Worm (Caenorhabditis elegans) whole organism, late embryonic: ENCODE data around the gene F25E2.2.

ENCODE experiments used
- C38D4.7 ChIP-seq: fragments of 200-800 bp; sonication (Bioruptor generic); optimal IDR thresholded peaks from 2 replicates; lab custom pipeline; 2018; ENCODE audit warnings: mild to moderate bottlenecking, missing genetic modification characterization, moderate library complexity, missing compliant biosample characterization
- K02D7.2 ChIP-seq: sonication (generic microtip); optimal IDR thresholded peaks from 2 replicates; lab custom pipeline; 2017; ENCODE audit warnings: mild to moderate bottlenecking, missing genetic modification characterization, missing compliant biosample characterization
- T23F11.4 ChIP-seq: fragments of 200-800 bp; sonication (Bioruptor generic); optimal IDR thresholded peaks from 2 replicates; lab custom pipeline; 2018; ENCODE audit warnings: mild to moderate bottlenecking, missing genetic modification characterization, missing compliant biosample characterization
- ahr-1 ChIP-seq: sonication (generic microtip); optimal IDR thresholded peaks from 2 replicates; lab custom pipeline; 2016; ENCODE audit warnings: missing genetic modification characterization, missing compliant biosample characterization
- ama-1 ChIP-seq: fragments of 150-350 bp; optimal IDR thresholded peaks from 2 replicates; lab custom pipeline; 2014
- ceh-19 ChIP-seq: fragments of 200-800 bp; sonication (Bioruptor generic); optimal IDR thresholded peaks from 2 replicates; lab custom pipeline; 2018; ENCODE audit warnings: mild to moderate bottlenecking, missing genetic modification characterization, missing compliant biosample characterization
- ceh-30 ChIP-seq: fragments of 150-350 bp; optimal IDR thresholded peaks from 2 replicates; lab custom pipeline; 2014; ENCODE audit warnings: missing biosample characterization, missing genetic modification characterization
- ceh-31 ChIP-seq: sonication (generic microtip); optimal IDR thresholded peaks from 2 replicates; lab custom pipeline; 2016; ENCODE audit warnings: missing genetic modification characterization, missing compliant biosample characterization
- ceh-45 ChIP-seq: fragments of 200-800 bp; sonication (Bioruptor generic); IDR thresholded peaks from 2 replicates; pipeline ENCODE4 v1.3.6; 2022; ENCODE audit warnings: missing genetic modification reagents, missing genetic modification characterization, missing compliant biosample characterization
- ceh-48 ChIP-seq: sonication (generic microtip); optimal IDR thresholded peaks from 2 replicates; lab custom pipeline; 2016; ENCODE audit warnings: missing genetic modification characterization, inconsistent platforms, missing compliant biosample characterization
- dmd-4 ChIP-seq: sonication (generic microtip); optimal IDR thresholded peaks from 2 replicates; lab custom pipeline; 2016; ENCODE audit warnings: borderline replicate concordance, missing genetic modification characterization, missing compliant biosample characterization
- dve-1 ChIP-seq: sonication (generic microtip); optimal IDR thresholded peaks from 2 replicates; lab custom pipeline; 2017; ENCODE audit warnings: antibody characterized with exemption, mild to moderate bottlenecking, missing genetic modification characterization, missing compliant biosample characterization
- elt-4 ChIP-seq: sonication (generic microtip); optimal IDR thresholded peaks from 2 replicates; lab custom pipeline; 2016; ENCODE audit warnings: missing genetic modification characterization, missing compliant biosample characterization
- ets-4 ChIP-seq: sonication (generic microtip); optimal IDR thresholded peaks from 2 replicates; lab custom pipeline; 2016; ENCODE audit warnings: missing genetic modification characterization, missing compliant biosample characterization
- fax-1 ChIP-seq: sonication (generic microtip); optimal IDR thresholded peaks from 2 replicates; lab custom pipeline; 2016; ENCODE audit warnings: missing genotype, missing genetic modification characterization, missing compliant biosample characterization
- fkh-10 ChIP-seq: fragments of 150-350 bp; optimal IDR thresholded peaks from 2 replicates; lab custom pipeline; 2014; ENCODE audit warnings: missing biosample characterization, missing genetic modification reagents, missing genetic modification characterization
- hlh-13 ChIP-seq: fragments of 200-800 bp; sonication (Bioruptor generic); optimal IDR thresholded peaks from 2 replicates; lab custom pipeline; 2018; ENCODE audit warnings: mild to moderate bottlenecking, missing genetic modification characterization, missing compliant biosample characterization
- hlh-15 ChIP-seq: sonication (generic microtip); optimal IDR thresholded peaks from 2 replicates; lab custom pipeline; 2016; ENCODE audit warnings: missing genetic modification characterization, missing compliant biosample characterization
- hlh-30 ChIP-seq: sonication (generic microtip); optimal IDR thresholded peaks from 2 replicates; lab custom pipeline; 2017; ENCODE audit warnings: antibody characterized with exemption, missing genetic modification characterization, missing compliant biosample characterization; ENCODE audit not compliant: insufficient read depth
- hlh-6 ChIP-seq: sonication (generic microtip); optimal IDR thresholded peaks from 2 replicates; lab custom pipeline; 2016; ENCODE audit warnings: missing genotype, missing genetic modification characterization, missing compliant biosample characterization
- hlh-8 ChIP-seq: sonication (generic microtip); optimal IDR thresholded peaks from 2 replicates; lab custom pipeline; 2016; ENCODE audit warnings: missing genotype, missing genetic modification characterization, missing compliant biosample characterization
- lim-6 ChIP-seq: sonication (generic microtip); optimal IDR thresholded peaks from 2 replicates; lab custom pipeline; 2016; ENCODE audit warnings: missing genetic modification characterization, missing compliant biosample characterization
- nfya-1 ChIP-seq: sonication (generic microtip); optimal IDR thresholded peaks from 2 replicates; lab custom pipeline; 2017; ENCODE audit warnings: missing genetic modification characterization, mild to moderate bottlenecking, missing compliant biosample characterization, antibody characterized with exemption, moderate library complexity
- nhr-11 ChIP-seq: fragments of 150-350 bp; optimal IDR thresholded peaks from 2 replicates; lab custom pipeline; 2014; ENCODE audit warnings: missing biosample characterization, missing genetic modification characterization
- nhr-232 ChIP-seq: sonication (generic microtip); optimal IDR thresholded peaks from 2 replicates; lab custom pipeline; 2016; ENCODE audit warnings: missing genetic modification characterization, missing compliant biosample characterization
- npax-4 ChIP-seq: sonication (generic microtip); optimal IDR thresholded peaks from 2 replicates; lab custom pipeline; 2016; ENCODE audit warnings: missing genetic modification characterization, missing compliant biosample characterization
- odd-2 ChIP-seq: sonication (generic microtip); optimal IDR thresholded peaks from 2 replicates; lab custom pipeline; 2017; ENCODE audit warnings: antibody characterized with exemption, mild to moderate bottlenecking, missing genetic modification characterization, missing compliant biosample characterization
- pag-3 ChIP-seq: sonication (generic microtip); optimal IDR thresholded peaks from 2 replicates; lab custom pipeline; 2016; ENCODE audit warnings: missing compliant biosample characterization, missing genetic modification characterization, borderline replicate concordance
- pat-9 ChIP-seq: fragments of 200-800 bp; sonication (Bioruptor generic); optimal IDR thresholded peaks from 2 replicates; lab custom pipeline; 2018; ENCODE audit warnings: mild to moderate bottlenecking, missing genetic modification characterization, moderate library complexity, missing compliant biosample characterization
- pax-1 ChIP-seq: fragments of 150-350 bp; optimal IDR thresholded peaks from 2 replicates; lab custom pipeline; 2014; ENCODE audit warnings: missing biosample characterization, missing genetic modification characterization
- pha-2 ChIP-seq: sonication (generic microtip); optimal IDR thresholded peaks from 2 replicates; lab custom pipeline; 2017; ENCODE audit warnings: mild to moderate bottlenecking, missing genetic modification characterization, missing compliant biosample characterization
- pqm-1 ChIP-seq: sonication (generic microtip); optimal IDR thresholded peaks from 2 replicates; lab custom pipeline; 2016; ENCODE audit warnings: missing genetic modification characterization, missing compliant biosample characterization
- pros-1 ChIP-seq: fragments of 150-350 bp; optimal IDR thresholded peaks from 2 replicates; lab custom pipeline; 2014; ENCODE audit warnings: missing biosample characterization, missing genetic modification reagents, missing genetic modification characterization
- ref-2 ChIP-seq: sonication (generic microtip); optimal IDR thresholded peaks from 2 replicates; lab custom pipeline; 2016; ENCODE audit warnings: missing genetic modification characterization, missing compliant biosample characterization
- sdc-2 ChIP-seq: sonication (generic microtip); optimal IDR thresholded peaks from 2 replicates; lab custom pipeline; 2016; ENCODE audit warnings: missing genotype, missing genetic modification characterization, missing compliant biosample characterization
- sox-4 ChIP-seq: sonication (generic microtip); optimal IDR thresholded peaks from 2 replicates; lab custom pipeline; 2017; ENCODE audit warnings: mild to moderate bottlenecking, missing genetic modification characterization, inconsistent platforms, missing compliant biosample characterization
- unc-42 ChIP-seq: sonication (generic microtip); optimal IDR thresholded peaks from 2 replicates; lab custom pipeline; 2016; ENCODE audit warnings: missing genotype, missing genetic modification characterization, missing compliant biosample characterization
- unc-55 ChIP-seq: sonication (generic microtip); optimal IDR thresholded peaks from 2 replicates; lab custom pipeline; 2017; ENCODE audit warnings: missing biosample characterization, missing genetic modification reagents, missing genetic modification characterization
- unc-86 ChIP-seq: sonication (generic microtip); optimal IDR thresholded peaks from 2 replicates; lab custom pipeline; 2016; ENCODE audit warnings: missing genetic modification characterization, missing compliant biosample characterization
- zip-5 ChIP-seq: sonication (generic microtip); optimal IDR thresholded peaks from 2 replicates; lab custom pipeline; 2016; ENCODE audit warnings: missing genetic modification characterization, missing compliant biosample characterization

The F25E2.2 gene

DNA sequence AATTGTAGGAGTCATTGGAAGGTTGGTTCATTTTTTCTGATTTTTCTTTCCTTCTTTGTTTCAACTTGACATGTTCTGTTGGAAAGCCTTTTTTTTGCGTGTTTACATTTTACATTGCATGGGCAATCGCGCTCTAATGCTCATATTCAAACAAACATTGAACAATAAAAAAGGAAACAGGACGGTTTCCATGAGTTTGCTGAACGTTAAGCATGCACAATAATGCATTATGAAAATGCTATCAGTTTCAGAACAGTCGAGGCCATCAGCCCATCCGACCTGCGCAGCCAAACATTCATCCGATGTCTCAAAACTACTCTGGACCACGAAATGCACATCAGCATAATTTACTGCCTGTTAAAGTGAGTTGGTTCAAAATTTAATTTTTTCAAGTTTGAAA is 20.0 kb downstream of the F25E2.2 start:
- TF ChIP-seq dve-1 (tag; lab: Kevin White, UChicago) (no peak), pros-1 (no peak)
- TF ChIP-seq, all 69 proteins: peak for 0

DNA sequence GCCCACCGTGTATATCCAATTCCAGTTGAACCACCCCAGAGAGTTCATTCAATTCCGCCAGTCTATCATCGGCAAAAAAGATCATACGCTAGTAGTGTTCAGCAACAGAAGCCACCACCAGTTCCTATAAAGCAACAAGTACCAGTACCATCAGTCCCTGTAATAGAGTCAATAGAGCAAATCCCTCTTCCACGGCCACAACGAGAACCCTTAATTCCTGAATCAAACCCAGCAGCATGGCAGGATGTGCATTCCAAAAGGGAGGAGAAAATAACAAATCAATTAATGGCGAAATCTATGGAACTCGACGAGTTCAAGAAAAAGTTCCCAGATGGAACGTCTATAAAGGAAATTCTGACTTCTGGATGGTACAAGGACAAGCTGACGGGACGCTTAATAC is 20.7 kb downstream of the F25E2.2 start:
- TF ChIP-seq hlh-15 (no peak), pat-9 (tag; lab: Kevin White, UChicago) (no peak), nhr-11 (tag; lab: Kevin White, UChicago) (no peak), ama-1 (lab: Kevin White, UChicago) (no peak), sox-4 (tag; lab: Kevin White, UChicago) (no peak), zip-5 (no peak)

DNA sequence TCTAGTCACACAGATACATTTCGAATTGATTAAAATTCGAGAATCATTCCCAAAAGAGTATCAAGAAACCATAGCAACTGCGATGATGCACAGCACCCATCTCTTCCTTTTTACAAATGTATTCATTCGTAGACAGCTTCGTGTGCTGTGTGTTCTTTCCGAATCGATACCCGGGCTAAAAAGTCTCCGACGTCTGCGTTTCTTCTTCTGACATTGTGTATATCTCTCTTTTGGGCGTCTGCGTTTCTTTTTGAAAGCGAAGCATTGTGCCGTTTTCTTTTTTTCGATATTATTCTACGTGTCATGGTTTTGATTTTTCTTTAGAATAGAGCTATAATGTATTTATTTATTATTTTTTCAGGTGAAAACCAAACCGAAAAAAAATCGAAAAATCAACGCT is 22.6 kb downstream of the F25E2.2 start, which contains the start of gene attf-5:
attf-5 (plus strand) TSS at position 362 of the 400 bp plus-strand sequence.
- TF ChIP-seq unc-55 = peak; percentile 21
- TF ChIP-seq pag-3 (tag; lab: Kevin White, UChicago) = no peak
- TF ChIP-seq nfya-1 = peak; percentile 12
- TF ChIP-seq C38D4.7 (GFP tag; lab: Kevin White, UChicago) = no peak
- TF ChIP-seq dmd-4 (tag; lab: Kevin White, UChicago) = no peak
- peak; percentile 89 for TF ChIP-seq sdc-2 (tag; lab: Kevin White, UChicago)
- no peak for TF ChIP-seq sox-4 (tag; lab: Kevin White, UChicago)
- TF ChIP-seq ets-4 (tag; lab: Kevin White, UChicago) = no peak
- no peak for TF ChIP-seq ceh-19 (GFP tag; lab: Kevin White, UChicago)
- TF ChIP-seq ceh-48 (tag; lab: Kevin White, UChicago) = peak; percentile 70
- TF ChIP-seq, all 69 proteins: peak for 4

DNA sequence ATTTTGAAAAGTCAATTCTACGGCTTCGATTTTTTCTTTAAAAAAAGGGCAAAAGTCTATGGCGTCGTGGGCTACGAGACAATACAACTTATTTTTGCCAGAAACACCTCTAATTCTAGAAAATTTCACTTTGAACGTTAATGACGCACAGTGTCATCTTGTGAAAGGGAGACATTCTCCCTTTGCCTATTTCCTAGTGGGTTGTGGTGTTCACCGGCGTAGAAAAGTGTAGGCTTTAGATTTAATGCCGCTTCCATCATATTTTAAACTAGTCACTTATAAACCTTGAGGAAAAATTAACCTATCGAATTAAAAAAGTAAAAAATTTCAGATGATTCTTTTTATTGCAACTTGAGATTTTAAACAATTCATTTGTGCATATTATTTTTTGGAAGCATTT is 25.2 kb downstream of the F25E2.2 start:
- TF ChIP-seq unc-42 (tag; lab: Kevin White, UChicago) (no peak), sdc-2 (tag; lab: Kevin White, UChicago) (peak; percentile 97), ceh-45 (GFP tag; lab: Robert Waterston, UW) (0 out of 2 replicates have a peak, but pooled peaks have one; percentile 13)

ce11 chrX:784853-785252 is 25.7 kb downstream of the F25E2.2 start, which contains the start of gene T04G9.6:
T04G9.6 (minus strand) TSS chrX:784953.
- TF ChIP-seq ceh-30 (tag; lab: Kevin White, UChicago) (no peak), unc-86 (tag; lab: Kevin White, UChicago) (no peak), npax-4 (tag; lab: Kevin White, UChicago) (no peak), hlh-30 (tag; lab: Kevin White, UChicago) (no peak), ceh-31 (tag; lab: Kevin White, UChicago) (no peak), C38D4.7 (GFP tag; lab: Kevin White, UChicago) (no peak), nhr-232 (no peak), elt-4 (no peak), hlh-8 (no peak), lim-6 (no peak)
- TF ChIP-seq, all 69 proteins: peak for 0

DNA sequence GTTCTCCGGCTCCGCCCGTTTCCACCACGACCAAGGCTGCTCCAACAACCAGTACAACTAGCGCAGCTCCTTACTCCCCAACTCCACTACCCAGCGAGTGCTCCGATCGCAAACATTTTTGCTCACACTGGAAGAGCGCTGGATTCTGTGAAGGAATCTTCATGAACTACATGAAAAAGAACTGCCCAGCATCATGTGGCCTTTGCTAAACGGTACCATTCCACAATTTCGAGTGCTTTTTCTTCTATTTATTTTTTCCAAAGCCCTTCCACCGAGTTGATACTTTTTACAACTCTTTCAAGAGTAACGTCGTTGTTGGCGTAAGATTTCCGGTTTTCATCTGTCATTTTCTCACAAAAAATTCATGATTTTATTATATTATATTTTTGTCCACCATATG is 30.6 kb downstream of the F25E2.2 start:
- TF ChIP-seq K02D7.2 (tag; lab: Kevin White, UChicago) (no peak), odd-2 (tag; lab: Kevin White, UChicago) (no peak), T23F11.4 (GFP tag; lab: Kevin White, UChicago) (no peak)

- no peak for TF ChIP-seq fax-1 (tag; lab: Kevin White, UChicago)
- no peak for TF ChIP-seq pha-2 (tag; lab: Kevin White, UChicago)
- no peak for TF ChIP-seq ref-2 (tag; lab: Kevin White, UChicago)
- TF ChIP-seq hlh-13 (GFP tag; lab: Kevin White, UChicago) = no peak
- TF ChIP-seq pqm-1 (tag; lab: Kevin White, UChicago) = no peak
- no peak for TF ChIP-seq pax-1 (tag; lab: Kevin White, UChicago)
- TF ChIP-seq odd-2 (tag; lab: Kevin White, UChicago) = no peak
- TF ChIP-seq ahr-1 (tag; lab: Kevin White, UChicago) = no peak
- no peak for TF ChIP-seq zip-5
- TF ChIP-seq hlh-6 (tag; lab: Kevin White, UChicago) = no peak
- TF ChIP-seq C38D4.7 (GFP tag; lab: Kevin White, UChicago) = no peak
- TF ChIP-seq fkh-10 (GFP tag; lab: Kevin White, UChicago) = no peak
- no peak for TF ChIP-seq nfya-1
- no peak for TF ChIP-seq hlh-15
Measured at ce11 chrX:779259-779658, 31.3 kb downstream of the F25E2.2 start.
